Fruit fly (Drosophila melanogaster): ENCODE data around the gene CG9706.

- no peak for TF ChIP-seq Myc (optimal IDR thresholded peaks at IDR 0.05)
- TF ChIP-seq ttk (optimal IDR thresholded peaks at IDR 0.05), result no peak
These were observed 21.0 kb downstream of the CG9706 start for dm6 chr3L:16803708-16804350.

All from Kc167 (cell line).